Fruit fly (Drosophila melanogaster): ENCODE data around the gene Jon74E.

The Jon74E gene

DNA sequence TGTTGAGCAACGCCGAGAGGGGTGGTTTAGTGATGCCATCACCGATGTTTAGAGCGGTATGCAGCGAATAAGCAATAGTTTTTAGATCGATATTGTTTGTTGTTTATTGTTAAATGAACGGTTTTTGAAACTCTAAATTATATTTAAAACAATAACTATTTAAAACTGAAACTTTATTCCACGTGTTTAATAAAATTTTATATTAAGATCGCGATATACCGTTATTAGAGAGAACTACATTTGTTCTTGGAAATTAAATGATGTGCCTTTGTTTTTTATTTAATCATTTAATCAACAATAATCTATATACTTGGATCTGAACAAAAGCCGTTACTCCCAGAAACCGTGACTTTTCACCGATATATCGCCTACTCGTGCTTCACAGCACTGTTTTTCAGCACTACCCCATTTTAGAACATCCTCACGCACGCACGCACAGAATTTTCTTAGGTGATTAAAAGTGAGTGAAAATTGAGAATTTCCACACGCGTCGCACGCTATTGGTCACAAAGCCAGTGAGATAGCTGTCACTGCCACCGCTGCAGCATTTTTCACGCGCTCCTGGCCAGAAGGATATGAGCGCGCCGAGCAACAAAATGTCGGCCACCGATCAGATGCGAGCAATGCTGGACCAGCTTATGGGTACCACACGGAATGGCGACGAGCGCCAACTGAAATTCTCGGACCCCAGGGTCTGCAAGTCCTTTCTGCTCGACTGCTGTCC lies 34.9 kb downstream of the Jon74E start, which contains the start of the genes U4-U6-60K and CG7564 (continued):
- TF ChIP-seq fu2 (GFP tag; optimal IDR thresholded peaks at IDR 0.05) (no peak), ranshi (GFP tag; IDR thresholded peaks at IDR 0.05) (peak; percentile 33; the same call in 1 of the 2 replicates), CG31441 (GFP tag; IDR thresholded peaks at IDR 0.05) (peak; percentile 91), onecut (GFP tag; IDR thresholded peaks at IDR 0.05) (peak; percentile 28), CG16813 (GFP tag; IDR thresholded peaks at IDR 0.05; ENCODE audit: partially characterized antibody) (peak; percentile 99), CG10431 (GFP tag; optimal IDR thresholded peaks at IDR 0.05) (no peak), hbn (GFP tag; IDR thresholded peaks at IDR 0.05; ENCODE audit: partially characterized antibody) (peak; percentile 87), Myb (GFP tag; optimal IDR thresholded peaks at IDR 0.05) (peak; percentile 65), ato (GFP tag; IDR thresholded peaks at IDR 0.05; ENCODE audit: partially characterized antibody) (peak; percentile 84), CG7928 (GFP tag; optimal IDR thresholded peaks at IDR 0.05) (peak; percentile 45), Rx (GFP tag; IDR thresholded peaks at IDR 0.05) (no peak; the same call in 1 of the 2 replicates), CG10267 (tag; optimal IDR thresholded peaks at IDR 0.05) (peak; percentile 98), CG1024 (GFP tag; IDR thresholded peaks at IDR 0.05) (0 out of 2 replicates have a peak, but pooled peaks have one; percentile 34), CG11723 (GFP tag; optimal IDR thresholded peaks at IDR 0.05) (peak; percentile 45), yki (optimal IDR thresholded peaks at IDR 0.05) (no peak), jing (GFP tag; optimal IDR thresholded peaks at IDR 0.05) (no peak), pum (GFP tag; optimal IDR thresholded peaks at IDR 0.05) (peak; percentile 20), CG18011 (GFP tag; optimal IDR thresholded peaks at IDR 0.05) (peak; percentile 2), otp (GFP tag; IDR thresholded peaks at IDR 0.05) (no peak), Chrac-16 (GFP tag; optimal IDR thresholded peaks at IDR 0.05) (peak; percentile 42), CG13424 (tag; optimal IDR thresholded peaks at IDR 0.05) (peak; percentile 56), CG15514 (GFP tag; optimal IDR thresholded peaks at IDR 0.05) (peak; percentile 41), CHES-1-like (GFP tag; optimal IDR thresholded peaks at IDR 0.05) (peak; percentile 7), fd3F (GFP tag; optimal IDR thresholded peaks at IDR 0.05) (no peak), Hr3 (GFP tag; optimal IDR thresholded peaks at IDR 0.05) (peak; percentile 81), CG11093 (GFP tag; IDR thresholded peaks at IDR 0.05) (no peak), CG4854 (GFP tag; optimal IDR thresholded peaks at IDR 0.05) (peak; percentile 22), CG42726 (GFP tag; IDR thresholded peaks at IDR 0.05; ENCODE audit: partially characterized antibody) (peak; percentile 98), pfk (GFP tag; optimal IDR thresholded peaks at IDR 0.05) (no peak), CG32772 (GFP tag; IDR thresholded peaks at IDR 0.05) (no peak), Oli (tag; optimal IDR thresholded peaks at IDR 0.05) (peak; percentile 29), CG34422 (GFP tag; IDR thresholded peaks at IDR 0.05) (peak; percentile 33; the same call in 1 of the 3 replicates), Eip74EF (GFP tag; optimal IDR thresholded peaks at IDR 0.05) (no peak), Atf6 (GFP tag; IDR thresholded peaks at IDR 0.05) (no peak), CG11695 (GFP tag; IDR thresholded peaks at IDR 0.05) (no peak), prd (optimal IDR thresholded peaks at IDR 0.05) (no peak), prd (GFP tag; IDR thresholded peaks at IDR 0.05) (peak; percentile 58; the same call in 2 of the 3 replicates), CG14667 (GFP tag; IDR thresholded peaks at IDR 0.05) (0 out of 2 replicates have a peak, but pooled peaks have one; percentile 30), Sry-δ (GFP tag; optimal IDR thresholded peaks at IDR 0.05) (peak; percentile 79), sc (optimal IDR thresholded peaks at IDR 0.05) (no peak), sc (GFP tag; optimal IDR thresholded peaks at IDR 0.05) (peak; percentile 7), corto (GFP tag; optimal IDR thresholded peaks at IDR 0.05) (peak; percentile 47), Elba2 (GFP tag; optimal IDR thresholded peaks at IDR 0.05) (peak; percentile 56), CG2875 (GFP tag; optimal IDR thresholded peaks at IDR 0.05) (no peak), nau (GFP tag; optimal IDR thresholded peaks at IDR 0.05) (no peak), inv (GFP tag; IDR thresholded peaks at IDR 0.05; ENCODE audit: partially characterized antibody) (peak; percentile 99), pho (GFP tag; optimal IDR thresholded peaks at IDR 0.05) (peak; percentile 60), cwo (GFP tag; optimal IDR thresholded peaks at IDR 0.05) (no peak), CG34376 (GFP tag; optimal IDR thresholded peaks at IDR 0.05) (peak; percentile 46)
